Fruit fly (Drosophila melanogaster) whole organism, embryonic: ENCODE measurements around the gene zyd.
A peak's percentile ranks its signal among the peaks of the same experiment; 100 is the strongest.

Source experiments
- Adf1 ChIP-seq: fragments of 200-800 bp; sonication (Bioruptor generic); IDR thresholded peaks from 2 replicates; pipeline ENCODE4 v1.3.6; 2022; ENCODE audit warnings: missing biosample characterization, missing genetic modification characterization
- CG10209 ChIP-seq: fragments of 200-800 bp; sonication (Bioruptor generic); optimal IDR thresholded peaks from 3 replicates; lab custom pipeline; 2017; ENCODE audit warnings: missing biosample characterization, mild to moderate bottlenecking, missing genetic modification characterization, missing genetic modification reagents
- CG10979 ChIP-seq: fragments of 200-800 bp; sonication (Bioruptor generic); optimal IDR thresholded peaks from 2 replicates; lab custom pipeline; 2018; ENCODE audit warnings: missing biosample characterization, mild to moderate bottlenecking, missing genetic modification characterization, moderate library complexity
- CG11247 ChIP-seq: fragments of 200-800 bp; sonication (Bioruptor generic); IDR thresholded peaks from 2 replicates; pipeline ENCODE4 v1.3.6; 2022; ENCODE audit warnings: missing biosample characterization, missing genetic modification characterization
- CG1233 ChIP-seq: fragments of 200-800 bp; sonication (Bioruptor generic); optimal IDR thresholded peaks from 4 replicates; lab custom pipeline; 2018; ENCODE audit warnings: missing biosample characterization, mild to moderate bottlenecking, missing genetic modification characterization
- CG13424 ChIP-seq: fragments of 200-800 bp; sonication (Bioruptor generic); optimal IDR thresholded peaks from 2 replicates; lab custom pipeline; 2019; ENCODE audit warnings: missing biosample characterization, mild to moderate bottlenecking, missing genetic modification characterization, moderate library complexity
- CG16813 ChIP-seq: fragments of 200-800 bp; sonication (Bioruptor generic); IDR thresholded peaks from 3 replicates; pipeline ENCODE4 v1.3.6; 2022; ENCODE audit warnings: missing biosample characterization, missing genetic modification characterization; ENCODE audit not compliant: partially characterized antibody
- CG17359 ChIP-seq: fragments of 200-800 bp; sonication (Bioruptor generic); optimal IDR thresholded peaks from 3 replicates; lab custom pipeline; 2018; ENCODE audit warnings: missing biosample characterization, mild to moderate bottlenecking, missing genetic modification characterization, moderate library complexity
- CG18262 ChIP-seq: fragments of 200-800 bp; optimal IDR thresholded peaks from 3 replicates; lab custom pipeline; 2019; ENCODE audit warnings: missing biosample characterization, mild to moderate bottlenecking, missing genetic modification characterization, moderate library complexity
- CG18476 ChIP-seq: fragments of 200-800 bp; sonication (Bioruptor generic); optimal IDR thresholded peaks from 2 replicates; lab custom pipeline; 2016; ENCODE audit warnings: missing biosample characterization, mild to moderate bottlenecking, missing genetic modification characterization
- CG2120 ChIP-seq: fragments of 200-800 bp; sonication (Bioruptor generic); optimal IDR thresholded peaks from 3 replicates; lab custom pipeline; 2016; ENCODE audit warnings: missing biosample characterization, missing genetic modification characterization
- CG2199 ChIP-seq: fragments of 200-800 bp; sonication (Bioruptor generic); IDR thresholded peaks from 3 replicates; pipeline ENCODE4 v1.3.6; 2022; ENCODE audit warnings: missing biosample characterization, missing genetic modification characterization
- CG2678 ChIP-seq: fragments of 200-800 bp; sonication (Bioruptor generic); optimal IDR thresholded peaks from 3 replicates; lab custom pipeline; 2019; ENCODE audit warnings: missing biosample characterization, mild to moderate bottlenecking, missing genetic modification characterization, moderate library complexity
- CG30403 ChIP-seq: fragments of 200-800 bp; sonication (Bioruptor generic); optimal IDR thresholded peaks from 3 replicates; lab custom pipeline; 2016; ENCODE audit warnings: missing biosample characterization, missing genetic modification characterization
- CG4424 ChIP-seq: fragments of 200-800 bp; sonication (Bioruptor generic); optimal IDR thresholded peaks from 3 replicates; lab custom pipeline; 2016; ENCODE audit warnings: missing biosample characterization, missing genetic modification characterization
- CG5180 ChIP-seq: fragments of 200-800 bp; sonication (Bioruptor generic); optimal IDR thresholded peaks from 3 replicates; lab custom pipeline; 2017; ENCODE audit warnings: missing biosample characterization, missing genetic modification characterization, mild to moderate bottlenecking, moderate library complexity, missing genetic modification reagents
- CG7357 ChIP-seq: fragments of 200-800 bp; sonication (Bioruptor generic); IDR thresholded peaks from 3 replicates; pipeline ENCODE4 v1.3.6; 2022; ENCODE audit warnings: missing biosample characterization, missing genetic modification characterization
- CTCF ChIP-seq: fragments of 200-800 bp; sonication (Bioruptor generic); optimal IDR thresholded peaks from 2 replicates; lab custom pipeline; 2017; ENCODE audit warnings: missing biosample characterization, mild to moderate bottlenecking, missing genetic modification characterization, moderate library complexity
- CoRest ChIP-seq: fragments of 200-800 bp; sonication (Bioruptor generic); optimal IDR thresholded peaks from 3 replicates; lab custom pipeline; 2018; ENCODE audit warnings: missing biosample characterization, mild to moderate bottlenecking, missing genetic modification characterization, moderate library complexity
- Deaf1 ChIP-seq: fragments of 200-800 bp; optimal IDR thresholded peaks from 3 replicates; lab custom pipeline; 2019; ENCODE audit warnings: missing biosample characterization, mild to moderate bottlenecking, missing genetic modification characterization, moderate library complexity
- Fer1 ChIP-seq: fragments of 200-800 bp; sonication (Bioruptor generic); optimal IDR thresholded peaks from 2 replicates; lab custom pipeline; 2017; ENCODE audit warnings: missing biosample characterization, mild to moderate bottlenecking, missing genetic modification characterization
- Fer2 ChIP-seq: fragments of 200-800 bp; sonication (Bioruptor generic); optimal IDR thresholded peaks from 2 replicates; lab custom pipeline; 2018; ENCODE audit warnings: missing biosample characterization, mild to moderate bottlenecking, missing genetic modification characterization, moderate library complexity
- Hmx ChIP-seq: fragments of 200-800 bp; sonication (Bioruptor generic); optimal IDR thresholded peaks from 2 replicates; lab custom pipeline; 2016; ENCODE audit warnings: missing biosample characterization, missing genetic modification characterization
- Hr51 ChIP-seq, 2 experiments: fragments of 200-800 bp; sonication (Bioruptor generic); optimal IDR thresholded peaks; 2 replicates in 1 of 2; 3 replicates in 1 of 2; lab custom pipeline; 2016 to 2018; ENCODE audit warnings: missing biosample characterization in 2 of 2, missing genetic modification characterization in 2 of 2, mild to moderate bottlenecking in 1 of 2, moderate library complexity in 1 of 2
- Oli ChIP-seq: fragments of 200-800 bp; sonication (Bioruptor generic); optimal IDR thresholded peaks from 2 replicates; lab custom pipeline; 2018; ENCODE audit warnings: missing biosample characterization, mild to moderate bottlenecking, missing genetic modification characterization, moderate library complexity
- Sox102F ChIP-seq: fragments of 200-800 bp; sonication (Bioruptor generic); optimal IDR thresholded peaks from 2 replicates; lab custom pipeline; 2018; ENCODE audit warnings: missing biosample characterization, mild to moderate bottlenecking, missing genetic modification characterization, moderate library complexity
- Xbp1 ChIP-seq: fragments of 200-800 bp; sonication (Bioruptor generic); optimal IDR thresholded peaks from 3 replicates; lab custom pipeline; 2016; ENCODE audit warnings: missing biosample characterization, mild to moderate bottlenecking, missing genetic modification characterization
- abd-A ChIP-seq: fragments of 200-800 bp; sonication (Bioruptor generic); optimal IDR thresholded peaks from 3 replicates; lab custom pipeline; 2019; ENCODE audit warnings: missing biosample characterization, mild to moderate bottlenecking, missing genetic modification characterization, moderate library complexity
- btn ChIP-seq: fragments of 200-800 bp; sonication (Bioruptor generic); optimal IDR thresholded peaks from 2 replicates; lab custom pipeline; 2016; ENCODE audit warnings: missing biosample characterization, missing genetic modification characterization
- cg ChIP-seq: fragments of 200-800 bp; sonication (Bioruptor generic); optimal IDR thresholded peaks from 3 replicates; lab custom pipeline; 2019; ENCODE audit warnings: missing biosample characterization, mild to moderate bottlenecking, missing genetic modification characterization, moderate library complexity
- danr ChIP-seq: fragments of 200-800 bp; sonication (Bioruptor generic); IDR thresholded peaks from 2 replicates; pipeline ENCODE4 v1.3.6; 2022; ENCODE audit warnings: missing biosample characterization, missing genetic modification characterization
- dmrt99B ChIP-seq: fragments of 200-800 bp; sonication (Bioruptor generic); optimal IDR thresholded peaks from 2 replicates; lab custom pipeline; 2018; ENCODE audit warnings: missing biosample characterization, mild to moderate bottlenecking, missing genetic modification characterization, moderate library complexity
- exex ChIP-seq: fragments of 200-800 bp; sonication (Bioruptor generic); optimal IDR thresholded peaks from 4 replicates; lab custom pipeline; 2018; ENCODE audit warnings: missing biosample characterization, mild to moderate bottlenecking, missing genetic modification characterization, moderate library complexity
- fd64A ChIP-seq: fragments of 200-800 bp; sonication (Bioruptor generic); optimal IDR thresholded peaks from 3 replicates; lab custom pipeline; 2018; ENCODE audit warnings: missing biosample characterization, mild to moderate bottlenecking, missing genetic modification characterization
- gce ChIP-seq: fragments of 200-800 bp; sonication (Bioruptor generic); IDR thresholded peaks from 3 replicates; pipeline ENCODE4 v1.3.6; 2022; ENCODE audit warnings: missing biosample characterization, missing genetic modification characterization
- grau ChIP-seq: fragments of 200-800 bp; optimal IDR thresholded peaks from 3 replicates; lab custom pipeline; 2019; ENCODE audit warnings: missing biosample characterization, mild to moderate bottlenecking, missing genetic modification characterization, moderate library complexity
- hbn ChIP-seq: fragments of 200-800 bp; sonication (Bioruptor generic); IDR thresholded peaks from 2 replicates; pipeline ENCODE4 v1.3.6; 2022; ENCODE audit warnings: missing biosample characterization, missing genetic modification characterization; ENCODE audit not compliant: partially characterized antibody
- lola ChIP-seq, 3 experiments: fragments of >200 bp in 2 of 3; fragments of 200-800 bp in 1 of 3; sonication (Bioruptor generic) in 1 of 3; optimal IDR thresholded peaks; 2 replicates each; lab custom pipeline; 2017 to 2019; ENCODE audit warnings: missing biosample characterization in 3 of 3, missing genetic modification characterization in 3 of 3, mild to moderate bottlenecking in 1 of 3, moderate library complexity in 1 of 3
- phol ChIP-seq: fragments of 200-800 bp; sonication (Bioruptor generic); optimal IDR thresholded peaks from 3 replicates; lab custom pipeline; 2018; ENCODE audit warnings: missing biosample characterization, mild to moderate bottlenecking, missing genetic modification characterization, moderate library complexity
- prd ChIP-seq, 3 experiments: fragments of >200 bp in 2 of 3; fragments of 200-800 bp in 1 of 3; sonication (Bioruptor generic) in 1 of 3; optimal IDR thresholded peaks in 2 of 3; IDR thresholded peaks in 1 of 3; 2 replicates in 2 of 3; 3 replicates in 1 of 3; pipeline versions ENCODE4 v1.3.6 to Lab custom; 2017 to 2022; ENCODE audit warnings: missing biosample characterization in 1 of 3, missing genetic modification characterization in 1 of 3
- sd ChIP-seq: fragments of 200-800 bp; sonication (Bioruptor generic); optimal IDR thresholded peaks from 3 replicates; lab custom pipeline; 2018; ENCODE audit warnings: missing biosample characterization, mild to moderate bottlenecking, missing genetic modification characterization, moderate library complexity
- shn ChIP-seq: fragments of 200-800 bp; sonication (Bioruptor generic); optimal IDR thresholded peaks from 3 replicates; lab custom pipeline; 2016; ENCODE audit warnings: missing biosample characterization, missing genetic modification characterization
- sim ChIP-seq: fragments of 200-800 bp; sonication (Bioruptor generic); IDR thresholded peaks from 2 replicates; pipeline ENCODE4 v1.3.6; 2022; ENCODE audit warnings: missing biosample characterization, missing genetic modification characterization
- ssp ChIP-seq: fragments of 200-800 bp; sonication (Bioruptor generic); IDR thresholded peaks from 2 replicates; pipeline ENCODE4 v1.3.6; 2022; ENCODE audit warnings: missing biosample characterization, missing genetic modification characterization
- ttk ChIP-seq: fragments of 200-800 bp; sonication (Bioruptor generic); IDR thresholded peaks from 2 replicates; pipeline ENCODE4 v2.1.2; 2022; ENCODE audit warnings: missing biosample characterization, missing genetic modification characterization
- wor ChIP-seq: fragments of 200-800 bp; sonication (Bioruptor generic); IDR thresholded peaks from 2 replicates; pipeline ENCODE4 v1.3.6; 2022; ENCODE audit warnings: missing biosample characterization, missing genetic modification characterization

The zyd gene

dm6 chrX:23067521-23068459 lies 45.1 kb downstream of the zyd start, which contains the start of gene CG17167:
Gene CG17167, plus strand, starts transcription at chrX:23068301.
- TF ChIP-seq abd-A (tag; lab: Kevin White, UChicago) (no peak), CG11247 (GFP tag; lab: Robert Waterston, UW) (no peak), Hmx (no peak), CG2199 (GFP tag; lab: Robert Waterston, UW) (peak; percentile 69; the same call in 1 of the 3 replicates), exex (tag; lab: Kevin White, UChicago) (peak; percentile 1), CG1233 (no peak), Adf1 (peak; percentile 69), CG18476 (GFP tag; lab: Kevin White, UChicago) (no peak), gce (GFP tag; lab: Robert Waterston, UW) (no peak), CTCF (peak; percentile 82), cg (GFP tag; lab: Kevin White, UChicago) (no peak), btn (GFP tag; lab: Kevin White, UChicago) (no peak), CG10979 (tag; lab: Kevin White, UChicago) (peak; percentile 68)

DNA sequence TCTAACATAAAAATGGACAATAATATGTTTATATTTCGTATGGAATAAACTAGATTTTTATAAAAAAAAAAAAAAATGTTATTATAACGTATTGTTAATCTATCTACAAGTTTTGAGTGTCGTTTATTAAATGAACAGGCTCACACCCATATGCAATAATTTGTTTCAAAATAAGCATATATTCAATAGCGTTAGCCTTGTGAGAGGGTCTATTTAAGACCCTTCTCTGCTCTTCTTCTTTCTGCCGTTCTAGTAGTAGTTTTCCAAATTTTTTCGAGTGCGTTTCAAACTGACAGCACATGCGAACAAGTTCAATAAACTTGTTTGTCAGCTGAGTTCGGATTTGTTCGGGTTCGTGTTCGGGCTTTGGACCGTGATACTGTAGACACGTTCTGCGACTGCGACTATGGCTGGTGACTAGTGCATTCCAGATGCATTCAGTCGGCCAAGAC lies 48.6 kb downstream of the zyd start:
- TF ChIP-seq CG10979 (tag; lab: Kevin White, UChicago) (peak; percentile 19), CG10209 (GFP tag; lab: Kevin White, UChicago) (peak; percentile 16), Oli (tag; lab: Kevin White, UChicago) (peak; percentile 34), ssp (no peak), fd64A (no peak), Fer2 (no peak), sd (peak; percentile 30), Deaf1 (tag; lab: Kevin White, UChicago) (peak; percentile 86), shn (no peak), Fer1 (GFP tag; lab: Kevin White, UChicago) (no peak), CG18262 (tag; lab: Kevin White, UChicago) (peak; percentile 21), sim (GFP tag; lab: Robert Waterston, UW) (no peak), grau (peak; percentile 18), CG4424 (GFP tag; lab: Kevin White, UChicago) (peak; percentile 16), phol (tag; lab: Kevin White, UChicago) (peak; percentile 44), CG7357 (GFP tag; lab: Robert Waterston, UW) (no peak), CG16813 (GFP tag; lab: Robert Waterston, UW) (no peak), prd (optimal IDR thresholded peaks at IDR 0.05; lab: Kevin White, UChicago) (no peak), prd (GFP tag; IDR thresholded peaks at IDR 0.05; lab: Robert Waterston, UW) (0 out of 3 replicates have a peak, but pooled peaks have one; percentile 19), Xbp1 (GFP tag; lab: Kevin White, UChicago) (peak; percentile 1), ttk (GFP tag; lab: Robert Waterston, UW) (no peak), hbn (GFP tag; lab: Robert Waterston, UW) (no peak), CG5180 (GFP tag; lab: Kevin White, UChicago) (peak; percentile 12), CoRest (tag; lab: Kevin White, UChicago) (peak; percentile 35), CG2120 (GFP tag; lab: Kevin White, UChicago) (no peak), dmrt99B (tag; lab: Kevin White, UChicago) (peak; percentile 30), danr (GFP tag; lab: Robert Waterston, UW) (0 out of 2 replicates have a peak, but pooled peaks have one; percentile 16), CG30403 (GFP tag; lab: Kevin White, UChicago) (peak; percentile 16), CG17359 (no peak), Hr51 (GFP tag; optimal IDR thresholded peaks at IDR 0.05; lab: Kevin White, UChicago) (peak in 1 of 2 experiments; percentile 41), lola (GFP tag; optimal IDR thresholded peaks at IDR 0.05; lab: Kevin White, UChicago) (peak in 1 of 3 experiments; percentile 10), CG2678 (tag; lab: Kevin White, UChicago) (peak; percentile 26), CG13424 (tag; lab: Kevin White, UChicago) (peak; percentile 16), Sox102F (GFP tag; lab: Kevin White, UChicago) (peak; percentile 30), wor (no peak)
